Comparison of ENCODE assay signal across 3 worm cellular contexts in genomic region chrII:5660736-5661734, ce11.
TF ChIP-seq lines count a peak whose summit lies in the region.

Gene ift-43 (minus strand): TSS chrII:5660786.
Gene mdt-26 (plus strand): TSS chrII:5661181.

TF ChIP-seq in whole organism, L1 larva, 84 proteins besides CTCF, POLR2A, EP300 and RAD21 (continued from another document and continues in another):
- TF ChIP-seq lin-35 (GFP tag; optimal IDR thresholded peaks at IDR 0.05; lab: Kevin White, UChicago) (peak; percentile 77 to 79), Y116A8C.19 (tag; optimal IDR thresholded peaks at IDR 0.05; lab: Kevin White, UChicago; ENCODE audit: borderline replicate concordance) (no peak), rnt-1 (tag; optimal IDR thresholded peaks at IDR 0.05; lab: Kevin White, UChicago) (peak; percentile 78), aly-2 (tag; optimal IDR thresholded peaks at IDR 0.05; lab: Kevin White, UChicago) (peak; percentile 44), nhr-85 (tag; lab: Kevin White, UChicago) (peak; percentile 87), unc-98 (GFP tag; IDR thresholded peaks at IDR 0.05; lab: Robert Waterston, UW) (no peak), ceh-88 (GFP tag; IDR thresholded peaks at IDR 0.05; lab: Robert Waterston, UW) (peak; percentile 71), aha-1 (tag; optimal IDR thresholded peaks at IDR 0.05; lab: Kevin White, UChicago) (peak; percentile 2), zag-1 (tag; optimal IDR thresholded peaks at IDR 0.05; lab: Kevin White, UChicago) (no peak), fkh-10 (GFP tag; optimal IDR thresholded peaks at IDR 0.05; lab: Kevin White, UChicago) (peak; percentile 76), nhr-84 (tag; optimal IDR thresholded peaks at IDR 0.05; lab: Kevin White, UChicago) (no peak), grh-1 (GFP tag; IDR thresholded peaks at IDR 0.05; lab: Robert Waterston, UW) (peak; percentile 66), egl-13 (tag; optimal IDR thresholded peaks at IDR 0.05; lab: Kevin White, UChicago) (peak; percentile 85), hlh-17 (GFP tag; optimal IDR thresholded peaks at IDR 0.05; lab: Kevin White, UChicago; ENCODE audit: borderline replicate concordance) (peak; percentile 54), vab-15 (tag; optimal IDR thresholded peaks at IDR 0.05; lab: Kevin White, UChicago) (no peak), C04F5.9 (tag; optimal IDR thresholded peaks at IDR 0.05; lab: Kevin White, UChicago) (peak; percentile 56), dsc-1 (tag; optimal IDR thresholded peaks at IDR 0.05; lab: Kevin White, UChicago) (peak; percentile 93), nhr-47 (tag; optimal IDR thresholded peaks at IDR 0.05; lab: Kevin White, UChicago) (peak; percentile 94), unc-62 (GFP tag; optimal IDR thresholded peaks at IDR 0.05; lab: Kevin White, UChicago) (no peak), hlh-4 (tag; optimal IDR thresholded peaks at IDR 0.05; lab: Kevin White, UChicago) (peak; percentile 20), egl-27 (tag; optimal IDR thresholded peaks at IDR 0.05; lab: Kevin White, UChicago) (no peak), nhr-20 (tag; optimal IDR thresholded peaks at IDR 0.05; lab: Kevin White, UChicago) (peak; percentile 90), nhr-237 (tag; optimal IDR thresholded peaks at IDR 0.05; lab: Kevin White, UChicago) (peak; percentile 74), unc-30 (tag; optimal IDR thresholded peaks at IDR 0.05; lab: Kevin White, UChicago) (no peak), snu-23 (GFP tag; optimal IDR thresholded peaks at IDR 0.05; lab: Kevin White, UChicago) (peak; percentile 93), unc-86 (tag; optimal IDR thresholded peaks at IDR 0.05; lab: Kevin White, UChicago) (peak; percentile 88), ceh-82 (tag; optimal IDR thresholded peaks at IDR 0.05; lab: Kevin White, UChicago) (peak; percentile 17 to 89 (median 77)), nhr-28 (tag; optimal IDR thresholded peaks at IDR 0.05; lab: Kevin White, UChicago) (no peak), isw-1 (GFP tag; IDR thresholded peaks at IDR 0.05; lab: Robert Waterston, UW) (peak; percentile 89), sup-37 (GFP tag; optimal IDR thresholded peaks at IDR 0.05; lab: Kevin White, UChicago) (peak; percentile 82), blmp-1 (tag; optimal IDR thresholded peaks at IDR 0.05; lab: Kevin White, UChicago) (peak; percentile 44), ces-1 (GFP tag; optimal IDR thresholded peaks at IDR 0.05; lab: Kevin White, UChicago) (no peak), mep-1 (tag; optimal IDR thresholded peaks at IDR 0.05; lab: Kevin White, UChicago) (peak; percentile 74), ceh-63 (GFP tag; optimal IDR thresholded peaks at IDR 0.05; lab: Kevin White, UChicago) (peak; percentile 15), hpl-2 (GFP tag; optimal IDR thresholded peaks at IDR 0.05; lab: Kevin White, UChicago) (peak; percentile 49), nhr-12 (tag; optimal IDR thresholded peaks at IDR 0.05; lab: Kevin White, UChicago) (no peak), mab-9 (GFP tag; IDR thresholded peaks at IDR 0.05; lab: Robert Waterston, UW) (peak; percentile 80), C34B4.2 (tag; optimal IDR thresholded peaks at IDR 0.05; lab: Kevin White, UChicago) (peak; percentile 14), nhr-19 (GFP tag; conservative IDR thresholded peaks at IDR 0.05; lab: Robert Waterston, UW) (peak; percentile 81), lin-13 (GFP tag; optimal IDR thresholded peaks at IDR 0.05; lab: Kevin White, UChicago) (peak; percentile 67), alr-1 (tag; optimal IDR thresholded peaks at IDR 0.05; lab: Kevin White, UChicago; ENCODE audit: borderline replicate concordance) (no peak), C16A3.4 (tag; optimal IDR thresholded peaks at IDR 0.05; lab: Kevin White, UChicago) (peak; percentile 76), sox-4 (tag; optimal IDR thresholded peaks at IDR 0.05; lab: Kevin White, UChicago) (peak; percentile 77), fkh-4 (tag; optimal IDR thresholded peaks at IDR 0.05; lab: Kevin White, UChicago; ENCODE audit: borderline replicate concordance) (peak; percentile 28)

TF ChIP-seq in whole organism, L3 larva, 47 proteins besides CTCF, POLR2A, EP300 and RAD21 (continued from another document):
- peak; percentile 67 for TF ChIP-seq tbx-2 (tag; optimal IDR thresholded peaks at IDR 0.05; lab: Kevin White, UChicago)
- peak; percentile 80 for TF ChIP-seq nhr-25 (tag; optimal IDR thresholded peaks at IDR 0.05; lab: Kevin White, UChicago)
- peak; percentile 56 for TF ChIP-seq ztf-4 (tag; optimal IDR thresholded peaks at IDR 0.05; lab: Kevin White, UChicago)
- TF ChIP-seq nhr-11 (tag; optimal IDR thresholded peaks at IDR 0.05; lab: Kevin White, UChicago): no peak
- TF ChIP-seq nhr-23 (tag; optimal IDR thresholded peaks at IDR 0.05; lab: Kevin White, UChicago): peak; percentile 49
- TF ChIP-seq ama-1 (optimal IDR thresholded peaks at IDR 0.05; lab: Kevin White, UChicago): peak; percentile 100
- TF ChIP-seq snpc-4 (tag; optimal IDR thresholded peaks at IDR 0.05; lab: Kevin White, UChicago): peak; percentile 49
- TF ChIP-seq fos-1 (tag; optimal IDR thresholded peaks at IDR 0.05; lab: Kevin White, UChicago): no peak
- TF ChIP-seq nhr-237 (tag; optimal IDR thresholded peaks at IDR 0.05; lab: Kevin White, UChicago): no peak
- peak; percentile 46 for TF ChIP-seq mdl-1 (tag; optimal IDR thresholded peaks at IDR 0.05; lab: Kevin White, UChicago)
- TF ChIP-seq aly-2 (tag; optimal IDR thresholded peaks at IDR 0.05; lab: Kevin White, UChicago): peak; percentile 76
- TF ChIP-seq lin-39 (tag; optimal IDR thresholded peaks at IDR 0.05; lab: Kevin White, UChicago): peak; percentile 98
- TF ChIP-seq elt-3 (tag; optimal IDR thresholded peaks at IDR 0.05; lab: Kevin White, UChicago): no peak
- TF ChIP-seq skn-1 (tag; optimal IDR thresholded peaks at IDR 0.05; lab: Kevin White, UChicago): no peak
- TF ChIP-seq nhr-12 (tag; optimal IDR thresholded peaks at IDR 0.05; lab: Kevin White, UChicago): no peak
- TF ChIP-seq unc-62 (GFP tag; optimal IDR thresholded peaks at IDR 0.05; lab: Kevin White, UChicago): peak; percentile 10
- TF ChIP-seq lsy-12 (tag; optimal IDR thresholded peaks at IDR 0.05; lab: Kevin White, UChicago): peak; percentile 74
- TF ChIP-seq jun-1 (tag; optimal IDR thresholded peaks at IDR 0.05; lab: Kevin White, UChicago): peak; percentile 36
- TF ChIP-seq hmg-11 (tag; optimal IDR thresholded peaks at IDR 0.05; lab: Kevin White, UChicago): peak; percentile 98
- TF ChIP-seq nfya-1 (tag; optimal IDR thresholded peaks at IDR 0.05; lab: Kevin White, UChicago; ENCODE audit: insufficient read depth): peak; percentile 100
- no peak for TF ChIP-seq daf-12 (tag; optimal IDR thresholded peaks at IDR 0.05; lab: Kevin White, UChicago)
- no peak for TF ChIP-seq egl-27 (tag; optimal IDR thresholded peaks at IDR 0.05; lab: Kevin White, UChicago)
- no peak for TF ChIP-seq elt-1 (tag; optimal IDR thresholded peaks at IDR 0.05; lab: Kevin White, UChicago)
- TF ChIP-seq ceh-16 (tag; optimal IDR thresholded peaks at IDR 0.05; lab: Kevin White, UChicago): no peak
- no peak for TF ChIP-seq unc-39 (tag; optimal IDR thresholded peaks at IDR 0.05; lab: Kevin White, UChicago)
- TF ChIP-seq sea-2 (GFP tag; optimal IDR thresholded peaks at IDR 0.05; lab: Kevin White, UChicago): no peak
- TF ChIP-seq ceh-82 (tag; optimal IDR thresholded peaks at IDR 0.05; lab: Kevin White, UChicago): no peak
- TF ChIP-seq nhr-76 (tag; optimal IDR thresholded peaks at IDR 0.05; lab: Kevin White, UChicago): no peak
TF ChIP-seq in whole organism, L3 larva: peak in this region for 22.

TF ChIP-seq in whole organism, young adult, 124 proteins besides CTCF, POLR2A, EP300 and RAD21 (continued from another document and continues in another):
- peak; percentile 99 for TF ChIP-seq ama-1 (optimal IDR thresholded peaks at IDR 0.05; lab: Kevin White, UChicago)
- TF ChIP-seq ama-1 (GFP tag; optimal IDR thresholded peaks at IDR 0.05; lab: Kevin White, UChicago): peak in 1 of 2 experiments; percentile 61
- peak; percentile 85 for TF ChIP-seq F23B12.7 (tag; optimal IDR thresholded peaks at IDR 0.05; lab: Kevin White, UChicago; ENCODE audit: insufficient read depth)
- no peak for TF ChIP-seq mes-4 (tag; optimal IDR thresholded peaks at IDR 0.05; lab: Kevin White, UChicago)
- TF ChIP-seq egrh-3 (GFP tag; IDR thresholded peaks at IDR 0.05; lab: Robert Waterston, UW): peak; percentile 95
- no peak for TF ChIP-seq fkh-3 (tag; optimal IDR thresholded peaks at IDR 0.05; lab: Kevin White, UChicago)
- TF ChIP-seq xnd-1 (tag; optimal IDR thresholded peaks at IDR 0.05; lab: Kevin White, UChicago): no peak
- TF ChIP-seq let-526 (GFP tag; IDR thresholded peaks at IDR 0.05; lab: Robert Waterston, UW): peak; percentile 90
- peak; percentile 87 for TF ChIP-seq dox-1 (GFP tag; IDR thresholded peaks at IDR 0.05; lab: Robert Waterston, UW)
- TF ChIP-seq aptf-3 (GFP tag; IDR thresholded peaks at IDR 0.05; lab: Robert Waterston, UW): no peak
- TF ChIP-seq hlh-26 (GFP tag; conservative IDR thresholded peaks at IDR 0.05; lab: Robert Waterston, UW): no peak
- TF ChIP-seq egl-18 (GFP tag; IDR thresholded peaks at IDR 0.05; lab: Robert Waterston, UW): peak; percentile 86; the same call in 1 of the 2 replicates
- TF ChIP-seq lag-1 (GFP tag; IDR thresholded peaks at IDR 0.05; lab: Robert Waterston, UW): no peak
- TF ChIP-seq lsy-27 (tag; optimal IDR thresholded peaks at IDR 0.05; lab: Kevin White, UChicago; ENCODE audit: borderline replicate concordance, insufficient read depth): peak; percentile 41
- peak; percentile 6 for TF ChIP-seq nhr-90 (tag; optimal IDR thresholded peaks at IDR 0.05; lab: Kevin White, UChicago)
- TF ChIP-seq Y79H2A.3 (GFP tag; conservative IDR thresholded peaks at IDR 0.05; lab: Robert Waterston, UW): peak; percentile 81; the same call in 1 of the 2 replicates
- no peak for TF ChIP-seq attf-6 (GFP tag; IDR thresholded peaks at IDR 0.05; lab: Robert Waterston, UW)
- TF ChIP-seq nhr-27 (tag; optimal IDR thresholded peaks at IDR 0.05; lab: Kevin White, UChicago): no peak
- no peak for TF ChIP-seq tlf-1 (GFP tag; optimal IDR thresholded peaks at IDR 0.05; lab: Kevin White, UChicago)
- TF ChIP-seq zfh-2 (GFP tag; conservative IDR thresholded peaks at IDR 0.05; lab: Robert Waterston, UW): peak; percentile 99
- peak; percentile 57 for TF ChIP-seq ZK185.1 (tag; optimal IDR thresholded peaks at IDR 0.05; lab: Kevin White, UChicago; ENCODE audit: poor library complexity, severe bottlenecking)
- peak; percentile 100 for TF ChIP-seq nfya-2 (GFP tag; IDR thresholded peaks at IDR 0.05; lab: Robert Waterston, UW)
- TF ChIP-seq madf-3 (GFP tag; IDR thresholded peaks at IDR 0.05; lab: Robert Waterston, UW): peak; percentile 93
- peak; percentile 100 for TF ChIP-seq nfyb-1 (GFP tag; IDR thresholded peaks at IDR 0.05; lab: Robert Waterston, UW)
- no peak for TF ChIP-seq B0019.2 (GFP tag; conservative IDR thresholded peaks at IDR 0.05; lab: Robert Waterston, UW)
- peak; percentile 83 for TF ChIP-seq pbrm-1 (GFP tag; IDR thresholded peaks at IDR 0.05; lab: Robert Waterston, UW)
- peak; percentile 85 for TF ChIP-seq mcd-1 (GFP tag; IDR thresholded peaks at IDR 0.05; lab: Robert Waterston, UW)
- no peak for TF ChIP-seq B0035.1 (tag; optimal IDR thresholded peaks at IDR 0.05; lab: Kevin White, UChicago)
- TF ChIP-seq him-1 (tag; optimal IDR thresholded peaks at IDR 0.05; lab: Kevin White, UChicago): peak; percentile 27
- TF ChIP-seq tbx-9 (tag; optimal IDR thresholded peaks at IDR 0.05; lab: Kevin White, UChicago; ENCODE audit: borderline replicate concordance): no peak
- peak; percentile 10 for TF ChIP-seq madf-8 (GFP tag; conservative IDR thresholded peaks at IDR 0.05; lab: Robert Waterston, UW)
- TF ChIP-seq F39B2.1 (GFP tag; IDR thresholded peaks at IDR 0.05; lab: Robert Waterston, UW): no peak
- no peak for TF ChIP-seq B0336.3 (GFP tag; IDR thresholded peaks at IDR 0.05; lab: Robert Waterston, UW)
- TF ChIP-seq chd-7 (tag; optimal IDR thresholded peaks at IDR 0.05; lab: Kevin White, UChicago): peak; percentile 73
- peak; percentile 83 for TF ChIP-seq ekl-4 (GFP tag; IDR thresholded peaks at IDR 0.05; lab: Robert Waterston, UW)
- TF ChIP-seq unc-130 (GFP tag; optimal IDR thresholded peaks at IDR 0.05; lab: Kevin White, UChicago): no peak
- TF ChIP-seq ceh-79 (tag; optimal IDR thresholded peaks at IDR 0.05; lab: Kevin White, UChicago): no peak
- peak; percentile 56 for TF ChIP-seq gei-17 (GFP tag; optimal IDR thresholded peaks at IDR 0.05; lab: Kevin White, UChicago)
- TF ChIP-seq madf-6 (GFP tag; IDR thresholded peaks at IDR 0.05; lab: Robert Waterston, UW): peak; percentile 62
- TF ChIP-seq dpl-1 (GFP tag; optimal IDR thresholded peaks at IDR 0.05; lab: Kevin White, UChicago): peak; percentile 40
- no peak for TF ChIP-seq snpc-1.1 (tag; optimal IDR thresholded peaks at IDR 0.05; lab: Kevin White, UChicago; ENCODE audit: insufficient read depth)
- peak; percentile 49 for TF ChIP-seq ets-4 (GFP tag; optimal IDR thresholded peaks at IDR 0.05; lab: Kevin White, UChicago)
- peak; percentile 87 for TF ChIP-seq lin-40 (tag; optimal IDR thresholded peaks at IDR 0.05; lab: Kevin White, UChicago)
- TF ChIP-seq rpc-1 (optimal IDR thresholded peaks at IDR 0.05; lab: Kevin White, UChicago): peak; percentile 6
- TF ChIP-seq rpc-1 (tag; optimal IDR thresholded peaks at IDR 0.05; lab: Kevin White, UChicago): no peak
- TF ChIP-seq snpc-4 (GFP tag; optimal IDR thresholded peaks at IDR 0.05; lab: Kevin White, UChicago): peak; percentile 59
- TF ChIP-seq snpc-4 (tag; optimal IDR thresholded peaks at IDR 0.05; lab: Kevin White, UChicago): peak in 2 of 4 experiments; percentile 31 to 49
- peak; percentile 91 for TF ChIP-seq K11D2.4 (GFP tag; IDR thresholded peaks at IDR 0.05; lab: Robert Waterston, UW)
- no peak for TF ChIP-seq ztf-25 (GFP tag; IDR thresholded peaks at IDR 0.05; lab: Robert Waterston, UW)
- no peak for TF ChIP-seq akir-1 (GFP tag; optimal IDR thresholded peaks at IDR 0.05; lab: Kevin White, UChicago)
- peak; percentile 64 for TF ChIP-seq lsl-1 (GFP tag; optimal IDR thresholded peaks at IDR 0.05; lab: Kevin White, UChicago)
- no peak for TF ChIP-seq snpc-3.4 (tag; optimal IDR thresholded peaks at IDR 0.05; lab: Kevin White, UChicago)
- TF ChIP-seq hmg-1.2 (GFP tag; IDR thresholded peaks at IDR 0.05; lab: Robert Waterston, UW): peak; percentile 56
- TF ChIP-seq Y53F4B.3 (GFP tag; IDR thresholded peaks at IDR 0.05; lab: Robert Waterston, UW): 0 out of 2 replicates have a peak, but pooled peaks have one; percentile 37
- no peak for TF ChIP-seq ztf-22 (GFP tag; optimal IDR thresholded peaks at IDR 0.05; lab: Kevin White, UChicago)
- TF ChIP-seq lin-54 (GFP tag; optimal IDR thresholded peaks at IDR 0.05; lab: Kevin White, UChicago): peak; percentile 67
- peak; percentile 81 for TF ChIP-seq egl-44 (GFP tag; IDR thresholded peaks at IDR 0.05; lab: Robert Waterston, UW)
- no peak for TF ChIP-seq somi-1 (GFP tag; optimal IDR thresholded peaks at IDR 0.05; lab: Kevin White, UChicago)
- peak; percentile 87 for TF ChIP-seq ztf-26 (tag; optimal IDR thresholded peaks at IDR 0.05; lab: Kevin White, UChicago)
- TF ChIP-seq let-607 (tag; optimal IDR thresholded peaks at IDR 0.05; lab: Kevin White, UChicago): no peak
- TF ChIP-seq Y95B8A.8 (GFP tag; IDR thresholded peaks at IDR 0.05; lab: Robert Waterston, UW): peak; percentile 65
- no peak for TF ChIP-seq hrde-1 (tag; optimal IDR thresholded peaks at IDR 0.05; lab: Kevin White, UChicago; ENCODE audit: borderline replicate concordance)
- peak; percentile 53; the same call in 1 of the 2 replicates for TF ChIP-seq C17E4.6 (GFP tag; IDR thresholded peaks at IDR 0.05; lab: Robert Waterston, UW)
- peak; percentile 61 for TF ChIP-seq lin-26 (GFP tag; IDR thresholded peaks at IDR 0.05; lab: Robert Waterston, UW)
- TF ChIP-seq nhr-120 (GFP tag; IDR thresholded peaks at IDR 0.05; lab: Robert Waterston, UW): no peak
- TF ChIP-seq F52B5.7 (tag; optimal IDR thresholded peaks at IDR 0.05; lab: Kevin White, UChicago): no peak
- TF ChIP-seq attf-3 (GFP tag; conservative IDR thresholded peaks at IDR 0.05; lab: Robert Waterston, UW): no peak
- TF ChIP-seq hsf-1 (GFP tag; IDR thresholded peaks at IDR 0.05; lab: Robert Waterston, UW): no peak
- no peak for TF ChIP-seq pha-4 (tag; optimal IDR thresholded peaks at IDR 0.05; lab: Kevin White, UChicago)
